Worm (Caenorhabditis elegans): Measurements from ENCODE around the gene moe-3.

DNA sequence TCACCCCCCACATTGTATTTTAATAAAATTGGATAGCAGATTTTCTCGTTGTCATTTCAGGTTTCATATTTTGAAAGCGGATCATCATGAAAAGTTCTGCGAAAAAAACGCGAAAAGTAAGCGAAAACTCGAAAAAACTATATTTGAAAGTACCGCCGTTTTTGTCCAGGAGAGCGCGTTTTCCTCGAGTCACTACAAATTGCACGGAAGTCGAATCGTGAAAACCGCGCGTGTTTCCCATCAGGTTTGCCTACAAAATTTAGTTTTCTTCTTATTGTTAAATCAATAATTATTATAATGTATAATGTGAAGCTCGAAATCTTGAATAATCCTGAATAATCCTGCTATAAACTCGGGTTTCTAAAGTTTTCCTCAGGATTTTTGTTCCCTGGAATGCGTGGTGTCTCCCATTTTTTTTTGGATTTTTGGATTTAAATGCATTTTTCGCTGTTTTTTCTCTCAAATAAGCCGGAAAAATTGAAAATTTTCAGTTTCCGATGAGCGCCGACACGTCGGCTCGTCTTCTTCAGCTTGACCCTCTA is 34.2 kb upstream of the moe-3 start, which contains the start of gene btf-1:
- TF ChIP-seq ztf-23 (GFP tag; IDR thresholded peaks at IDR 0.05) (peak; percentile 67; the same call in 1 of the 2 replicates), klf-2 (GFP tag; conservative IDR thresholded peaks at IDR 0.05) (peak; percentile 49; the same call in 1 of the 2 replicates)

Measured in whole organism, midembryonic.